Fruit fly (Drosophila melanogaster): ENCODE data around the gene Cip4.

Cip4 gene

DNA sequence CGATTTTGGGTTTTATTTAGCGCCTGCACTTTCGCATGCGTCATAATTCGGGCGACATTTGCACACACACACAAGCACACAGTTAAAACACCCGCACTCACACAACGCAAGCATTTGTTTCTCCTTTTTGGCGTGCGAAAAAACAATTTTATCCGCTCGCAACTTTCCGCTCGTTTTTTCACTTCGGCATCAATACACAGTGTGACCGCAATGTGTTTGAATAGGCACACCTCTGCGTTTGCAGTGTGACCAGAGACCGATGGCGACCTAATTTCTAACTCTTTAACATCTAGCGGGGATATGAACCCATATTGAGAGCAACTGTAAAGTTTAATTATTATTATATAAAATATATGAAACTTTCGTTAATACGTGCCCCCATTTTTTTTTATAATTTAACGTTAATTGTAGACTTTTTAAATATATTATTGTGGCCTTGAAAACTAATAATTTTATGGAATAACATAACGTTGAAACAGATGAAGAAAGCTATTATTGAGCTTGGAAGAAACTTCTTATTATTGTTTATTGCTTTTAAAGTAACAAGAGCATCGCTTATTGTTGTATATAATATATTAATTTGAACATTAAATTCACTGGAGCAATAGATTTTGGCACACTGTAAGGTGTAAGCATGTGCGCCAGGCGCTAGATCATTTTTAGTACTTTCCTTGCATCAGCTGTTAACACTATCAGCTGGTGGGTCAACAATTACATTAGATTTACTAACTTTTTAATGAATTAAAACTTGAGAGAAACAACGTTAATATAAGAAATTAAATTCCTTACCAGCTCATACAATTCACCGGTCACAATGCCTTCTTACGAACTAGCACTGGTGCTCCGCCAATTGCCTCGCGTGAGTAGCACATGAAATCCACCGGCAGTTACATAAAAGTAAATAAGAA is at the start of gene Cip4, which contains the start of gene mRpS6:
Cip4 (minus strand) TSS at position 216 of the 908 bp plus-strand sequence.
mRpS6 (plus strand) TSS at position 664 of the 908 bp plus-strand sequence.
- TF ChIP-seq CG3919 (GFP tag; optimal IDR thresholded peaks at IDR 0.05) (peak; percentile 19), Hr39 (GFP tag; optimal IDR thresholded peaks at IDR 0.05) (peak; percentile 76), fd59A (GFP tag; optimal IDR thresholded peaks at IDR 0.05) (peak; percentile 31), CG31627 (GFP tag; optimal IDR thresholded peaks at IDR 0.05) (peak; percentile 80), ss (GFP tag; optimal IDR thresholded peaks at IDR 0.05) (peak; percentile 1 to 48), Sox102F (GFP tag; optimal IDR thresholded peaks at IDR 0.05) (no peak), CG10669 (GFP tag; optimal IDR thresholded peaks at IDR 0.05) (no peak), Eip75B (GFP tag; optimal IDR thresholded peaks at IDR 0.05) (peak; percentile 60), CG6854 (GFP tag; optimal IDR thresholded peaks at IDR 0.05) (peak; percentile 54), CG9139 (GFP tag; optimal IDR thresholded peaks at IDR 0.05) (no peak), dsx (GFP tag; optimal IDR thresholded peaks at IDR 0.05; ENCODE audit: poor library complexity, severe bottlenecking) (peak; percentile 70), Sox15 (GFP tag; optimal IDR thresholded peaks at IDR 0.05) (peak; percentile 77), Ets21C (GFP tag; optimal IDR thresholded peaks at IDR 0.05) (peak; percentile 71), fkh (GFP tag; optimal IDR thresholded peaks at IDR 0.05) (peak; percentile 56), CG8632 (GFP tag; optimal IDR thresholded peaks at IDR 0.05) (peak; percentile 79), lz (GFP tag; optimal IDR thresholded peaks at IDR 0.05) (peak; percentile 76), cyc (GFP tag; optimal IDR thresholded peaks at IDR 0.05) (no peak), CG6792 (GFP tag; optimal IDR thresholded peaks at IDR 0.05) (peak; percentile 66), CG16779 (tag; optimal IDR thresholded peaks at IDR 0.05) (peak; percentile 39), fd85E (GFP tag; optimal IDR thresholded peaks at IDR 0.05) (no peak), salr (GFP tag; optimal IDR thresholded peaks at IDR 0.05) (peak; percentile 49 to 79), CG1621 (tag; optimal IDR thresholded peaks at IDR 0.05) (no peak), CG4318 (GFP tag; optimal IDR thresholded peaks at IDR 0.05) (peak; percentile 72), Blimp-1 (GFP tag; optimal IDR thresholded peaks at IDR 0.05) (no peak), CG6276 (GFP tag; optimal IDR thresholded peaks at IDR 0.05) (no peak), dac (GFP tag; optimal IDR thresholded peaks at IDR 0.05) (peak; percentile 39), OdsH (GFP tag; optimal IDR thresholded peaks at IDR 0.05) (peak; percentile 87), CG6163 (GFP tag; IDR thresholded peaks at IDR 0.05) (peak; percentile 83), svp (GFP tag) (no peak), CG11762 (GFP tag; optimal IDR thresholded peaks at IDR 0.05; ENCODE audit: insufficient read depth) (no peak), CG8319 (GFP tag; optimal IDR thresholded peaks at IDR 0.05) (peak; percentile 46), Smox (GFP tag; optimal IDR thresholded peaks at IDR 0.05) (peak; percentile 80), achi (GFP tag; optimal IDR thresholded peaks at IDR 0.05) (peak; percentile 81), esn (GFP tag; optimal IDR thresholded peaks at IDR 0.05) (peak; percentile 85), Ets96B (tag; optimal IDR thresholded peaks at IDR 0.05) (no peak), CG11902 (GFP tag; optimal IDR thresholded peaks at IDR 0.05) (no peak), Lpt (GFP tag; optimal IDR thresholded peaks at IDR 0.05) (peak; percentile 55), Gug (GFP tag; IDR thresholded peaks at IDR 0.05) (peak; percentile 40; the same call in 1 of the 2 replicates), acj6 (GFP tag; optimal IDR thresholded peaks at IDR 0.05) (peak; percentile 87), eg (GFP tag; IDR thresholded peaks at IDR 0.05) (peak; percentile 79), CG10631 (GFP tag; optimal IDR thresholded peaks at IDR 0.05) (peak; percentile 86), Sox14 (GFP tag; optimal IDR thresholded peaks at IDR 0.05) (peak; percentile 81), topi (GFP tag; optimal IDR thresholded peaks at IDR 0.05) (peak; percentile 52), CG6808 (GFP tag; optimal IDR thresholded peaks at IDR 0.05) (peak; percentile 6), Eip78C (GFP tag) (peak; percentile 92), Met (GFP tag; optimal IDR thresholded peaks at IDR 0.05) (peak; percentile 81), CG15336 (GFP tag; IDR thresholded peaks at IDR 0.05) (peak; percentile 73), net (GFP tag; optimal IDR thresholded peaks at IDR 0.05) (peak; percentile 84), CG34406 (GFP tag; optimal IDR thresholded peaks at IDR 0.05) (peak; percentile 81), vri (GFP tag; optimal IDR thresholded peaks at IDR 0.05) (peak; percentile 66)

Data from whole organism, prepupa.